Worm (Caenorhabditis elegans) whole organism, L4 larva: ENCODE results near the gene clec-134.
A peak's percentile ranks its signal among the peaks of the same experiment; 100 is the strongest.

Experiments used
- F26F4.8 ChIP-seq: fragments of 200-800 bp; sonication (Bioruptor generic); conservative IDR thresholded peaks from 2 replicates; pipeline ENCODE4 v1.3.6; 2022; ENCODE audit warnings: missing genetic modification characterization, missing compliant biosample characterization
- Y48G9A.11 ChIP-seq: fragments of 200-800 bp; sonication (Bioruptor generic); IDR thresholded peaks from 2 replicates; pipeline ENCODE4 v1.3.6; 2022; ENCODE audit warnings: missing genetic modification reagents, missing genetic modification characterization, missing compliant biosample characterization
- Y5F2A.4 ChIP-seq: fragments of 200-800 bp; sonication (Bioruptor generic); optimal IDR thresholded peaks from 2 replicates; lab custom pipeline; 2018; ENCODE audit warnings: mild to moderate bottlenecking, missing genetic modification characterization, missing compliant biosample characterization
- Y75B8A.6 ChIP-seq: fragments of 200-800 bp; sonication (Bioruptor generic); IDR thresholded peaks from 2 replicates; pipeline ENCODE4 v1.3.6; 2022; ENCODE audit warnings: missing genetic modification reagents, missing genetic modification characterization, missing compliant biosample characterization
- aha-1 ChIP-seq: fragments of 150-350 bp; peaks from one replicate; lab custom pipeline; 2014; ENCODE audit warnings: missing biosample characterization, missing genetic modification characterization
- ceh-20 ChIP-seq: fragments of 200-800 bp; sonication (Bioruptor generic); IDR thresholded peaks from 2 replicates; pipeline ENCODE4 v1.3.6; 2022; ENCODE audit warnings: missing genetic modification reagents, missing genetic modification characterization, missing compliant biosample characterization
- ceh-32 ChIP-seq: sonication (generic microtip); optimal IDR thresholded peaks from 2 replicates; lab custom pipeline; 2016; ENCODE audit warnings: mild to moderate bottlenecking, missing genetic modification characterization, missing compliant biosample characterization; ENCODE audit not compliant: poor library complexity
- ctbp-1 ChIP-seq: fragments of 200-800 bp; sonication (Bioruptor generic); IDR thresholded peaks from 2 replicates; pipeline ENCODE4 v1.3.6; 2022; ENCODE audit warnings: missing genetic modification reagents, missing genetic modification characterization, missing compliant biosample characterization
- daf-16 ChIP-seq, 3 experiments: sonication (generic microtip); optimal IDR thresholded peaks; 2 replicates each; lab custom pipeline; 2016 to 2017; ENCODE audit warnings: missing genetic modification characterization in 3 of 3, missing genetic modification reagents in 3 of 3, mild to moderate bottlenecking in 2 of 3, missing compliant biosample characterization in 2 of 3, missing biosample characterization in 1 of 3, moderate library complexity in 1 of 3
- daf-19 ChIP-seq: fragments of 200-800 bp; sonication (Bioruptor generic); conservative IDR thresholded peaks from 2 replicates; pipeline ENCODE4 v1.3.6; 2022; ENCODE audit warnings: missing genetic modification characterization, missing compliant biosample characterization
- dmd-6 ChIP-seq: fragments of 200-800 bp; sonication (Bioruptor generic); IDR thresholded peaks from 2 replicates; pipeline ENCODE4 v1.3.6; 2022; ENCODE audit warnings: missing genetic modification reagents, missing genetic modification characterization, missing compliant biosample characterization
- dpl-1 ChIP-seq: fragments of 150-350 bp; optimal IDR thresholded peaks from 2 replicates; lab custom pipeline; 2014; ENCODE audit warnings: missing biosample characterization, missing genetic modification reagents, missing genetic modification characterization
- hif-1 ChIP-seq, 2 experiments: sonication (generic microtip); optimal IDR thresholded peaks; 2 replicates each; lab custom pipeline; 2016 to 2017; ENCODE audit warnings: missing compliant biosample characterization in 2 of 2, missing genetic modification characterization in 2 of 2, missing genetic modification reagents in 2 of 2, missing genotype in 2 of 2, mild to moderate bottlenecking in 1 of 2
- jun-1 ChIP-seq: fragments of 150-350 bp; optimal IDR thresholded peaks from 2 replicates; lab custom pipeline; 2014; ENCODE audit warnings: missing biosample characterization, missing genetic modification reagents, missing genetic modification characterization
- lin-15B ChIP-seq: fragments of 150-350 bp; sonication (generic microtip); optimal IDR thresholded peaks from 3 replicates; lab custom pipeline; 2014; ENCODE audit warnings: missing biosample characterization, missing genetic modification characterization
- lin-38 ChIP-seq: fragments of 200-800 bp; sonication (Bioruptor generic); IDR thresholded peaks from 2 replicates; pipeline ENCODE4 v1.3.6; 2022; ENCODE audit warnings: missing genetic modification reagents, missing genetic modification characterization, missing compliant biosample characterization
- lsy-2 ChIP-seq, 2 experiments: fragments of 150-350 bp in 1 of 2; sonication (generic microtip) in 1 of 2; optimal IDR thresholded peaks; 2 replicates each; lab custom pipeline; 2014 to 2017; ENCODE audit warnings: missing biosample characterization in 2 of 2, missing genetic modification characterization in 2 of 2
- madf-5 ChIP-seq, 2 experiments: fragments of 200-800 bp; sonication (Bioruptor generic); IDR thresholded peaks; 2 replicates each; pipeline ENCODE4 v1.3.6; 2022; ENCODE audit warnings: missing compliant biosample characterization in 2 of 2, missing genetic modification characterization in 2 of 2
- madf-9 ChIP-seq: fragments of 200-800 bp; sonication (Bioruptor generic); conservative IDR thresholded peaks from 2 replicates; pipeline ENCODE4 v1.3.6; 2022; ENCODE audit warnings: missing genetic modification reagents, missing genetic modification characterization, missing compliant biosample characterization
- mep-1 ChIP-seq: fragments of 150-350 bp; sonication (generic microtip); optimal IDR thresholded peaks from 3 replicates; lab custom pipeline; 2014; ENCODE audit warnings: missing biosample characterization, missing genetic modification characterization
- mes-2 ChIP-seq: sonication (generic microtip); optimal IDR thresholded peaks from 2 replicates; lab custom pipeline; 2016; ENCODE audit warnings: missing genotype, mild to moderate bottlenecking, missing genetic modification characterization, missing compliant biosample characterization; ENCODE audit not compliant: poor library complexity, severe bottlenecking
- nhr-237 ChIP-seq: sonication (generic microtip); optimal IDR thresholded peaks from 2 replicates; lab custom pipeline; 2017; ENCODE audit warnings: missing biosample characterization, missing genetic modification characterization
- nhr-41 ChIP-seq: fragments of 200-800 bp; sonication (Bioruptor generic); IDR thresholded peaks from 2 replicates; pipeline ENCODE4 v1.3.6; 2022; ENCODE audit warnings: missing genetic modification reagents, missing genetic modification characterization, missing compliant biosample characterization
- nhr-42 ChIP-seq: fragments of 200-800 bp; sonication (Bioruptor generic); IDR thresholded peaks from 2 replicates; pipeline ENCODE4 v1.3.6; 2022; ENCODE audit warnings: missing genetic modification characterization, missing compliant biosample characterization
- nhr-77 ChIP-seq: fragments of 150-350 bp; optimal IDR thresholded peaks from 2 replicates; lab custom pipeline; 2014; ENCODE audit warnings: missing biosample characterization, missing genetic modification characterization
- pqm-1 ChIP-seq: sonication (generic microtip); optimal IDR thresholded peaks from 2 replicates; lab custom pipeline; 2017; ENCODE audit warnings: missing biosample characterization, missing genetic modification characterization
- saeg-2 ChIP-seq: fragments of 200-800 bp; sonication (Bioruptor generic); IDR thresholded peaks from 2 replicates; pipeline ENCODE4 v1.3.6; 2022; ENCODE audit warnings: missing genetic modification reagents, missing genetic modification characterization, missing compliant biosample characterization
- spr-3 ChIP-seq: fragments of 200-800 bp; sonication (Bioruptor generic); optimal IDR thresholded peaks from 2 replicates; lab custom pipeline; 2018; ENCODE audit warnings: mild to moderate bottlenecking, missing genetic modification characterization, missing compliant biosample characterization
- tra-1 ChIP-seq: fragments of 200-800 bp; sonication (Bioruptor generic); IDR thresholded peaks from 2 replicates; pipeline ENCODE4 v1.3.6; 2022; ENCODE audit warnings: missing genetic modification reagents, missing genetic modification characterization, missing compliant biosample characterization
- unc-39 ChIP-seq: sonication (generic microtip); optimal IDR thresholded peaks from 2 replicates; lab custom pipeline; 2017; ENCODE audit warnings: missing biosample characterization, missing genetic modification characterization
- zfp-2 ChIP-seq: sonication (generic microtip); optimal IDR thresholded peaks from 2 replicates; lab custom pipeline; 2016; ENCODE audit warnings: mild to moderate bottlenecking, missing genetic modification characterization, missing compliant biosample characterization
- zip-11 ChIP-seq: fragments of 200-800 bp; sonication (Bioruptor generic); IDR thresholded peaks from 2 replicates; pipeline ENCODE4 v1.3.6; 2022; ENCODE audit warnings: missing genetic modification characterization, missing compliant biosample characterization
- ztf-11 ChIP-seq: fragments of 150-350 bp; optimal IDR thresholded peaks from 2 replicates; lab custom pipeline; 2014; ENCODE audit warnings: missing biosample characterization, missing genetic modification characterization
- ztf-7 ChIP-seq: fragments of 150-350 bp; optimal IDR thresholded peaks from 2 replicates; lab custom pipeline; 2014; ENCODE audit warnings: missing biosample characterization, missing genetic modification characterization

Gene clec-134

ce11 chrII:3567576-3567975 lies 12.3 kb upstream of the clec-134 start (continued):
- TF ChIP-seq nhr-77 (peak; percentile 4), madf-9 (GFP tag; lab: Robert Waterston, UW) (peak; percentile 35; the same call in 1 of the 2 replicates), saeg-2 (GFP tag; lab: Robert Waterston, UW) (peak; percentile 73; the same call in 1 of the 2 replicates), Y48G9A.11 (peak; percentile 67; the same call in 1 of the 2 replicates), nhr-41 (peak; percentile 59; the same call in 1 of the 2 replicates), dmd-6 (GFP tag; lab: Robert Waterston, UW) (peak; percentile 59), daf-19 (peak; percentile 83), mes-2 (tag; lab: Kevin White, UChicago) (peak; percentile 58), zip-11 (0 out of 2 replicates have a peak, but pooled peaks have one; percentile 49), daf-16 (GFP tag; optimal IDR thresholded peaks at IDR 0.05; lab: Kevin White, UChicago) (peak; percentile 29 to 86), daf-16 (tag; optimal IDR thresholded peaks at IDR 0.05; lab: Kevin White, UChicago) (peak; percentile 77), tra-1 (GFP tag; lab: Robert Waterston, UW) (peak; percentile 54; the same call in 1 of the 2 replicates), spr-3 (GFP tag; lab: Kevin White, UChicago) (peak; percentile 19)

ce11 chrII:3569118-3569517 lies 10.7 kb upstream of the clec-134 start, which contains the start of gene clec-127:
Gene clec-127, minus strand, starts transcription at chrII:3569218.
- TF ChIP-seq ceh-32 (tag; lab: Kevin White, UChicago): no peak
- no peak for TF ChIP-seq nhr-41
- no peak for TF ChIP-seq daf-16 (GFP tag; optimal IDR thresholded peaks at IDR 0.05; lab: Kevin White, UChicago)
- peak; percentile 22 for TF ChIP-seq daf-16 (tag; optimal IDR thresholded peaks at IDR 0.05; lab: Kevin White, UChicago)
- no peak for TF ChIP-seq unc-39 (tag; lab: Kevin White, UChicago)
- no peak for TF ChIP-seq ctbp-1
- no peak for TF ChIP-seq jun-1 (tag; lab: Kevin White, UChicago)

ce11 chrII:3570927-3571538 lies 8.8 kb upstream of the clec-134 start, which contains the start of the genes clec-128 and clec-129:
Gene clec-128, minus strand, starts transcription at chrII:3571027.
Gene clec-129, plus strand, starts transcription at chrII:3571488.
- no peak for TF ChIP-seq dpl-1
- TF ChIP-seq mes-2 (tag; lab: Kevin White, UChicago): no peak
- no peak for TF ChIP-seq mep-1 (tag; lab: Kevin White, UChicago)
- no peak for TF ChIP-seq lsy-2 (tag; optimal IDR thresholded peaks at IDR 0.05; lab: Kevin White, UChicago)
- TF ChIP-seq aha-1 (tag; lab: Kevin White, UChicago): peak; percentile 51
- no peak for TF ChIP-seq pqm-1 (tag; lab: Kevin White, UChicago)
- no peak for TF ChIP-seq ctbp-1

ce11 chrII:3573255-3573654 lies 6.6 kb upstream of the clec-134 start, which contains the start of gene clec-130:
Gene clec-130, plus strand, starts transcription at chrII:3573555.
- TF ChIP-seq Y75B8A.6: no peak
- TF ChIP-seq lin-38 (GFP tag; lab: Robert Waterston, UW): no peak
- TF ChIP-seq zfp-2 (tag; lab: Kevin White, UChicago): no peak
- TF ChIP-seq madf-5 (GFP tag; IDR thresholded peaks at IDR 0.05; lab: Robert Waterston, UW): no peak
- no peak for TF ChIP-seq aha-1 (tag; lab: Kevin White, UChicago)
- no peak for TF ChIP-seq F26F4.8
- no peak for TF ChIP-seq ceh-20 (GFP tag; lab: Robert Waterston, UW)
- no peak for TF ChIP-seq nhr-42 (GFP tag; lab: Robert Waterston, UW)
- TF ChIP-seq unc-39 (tag; lab: Kevin White, UChicago): no peak
- no peak for TF ChIP-seq Y5F2A.4 (GFP tag; lab: Kevin White, UChicago)
- TF ChIP-seq ztf-7: no peak
- no peak for TF ChIP-seq nhr-77
- TF ChIP-seq nhr-237: no peak
- no peak for TF ChIP-seq madf-9 (GFP tag; lab: Robert Waterston, UW)
- no peak for TF ChIP-seq ztf-11
- TF ChIP-seq lin-15B (tag; lab: Kevin White, UChicago): no peak
- TF ChIP-seq hif-1 (tag; optimal IDR thresholded peaks at IDR 0.05; lab: Kevin White, UChicago): no peak
